Worm (Caenorhabditis elegans): ENCODE data around the gene elof-1.

DNA sequence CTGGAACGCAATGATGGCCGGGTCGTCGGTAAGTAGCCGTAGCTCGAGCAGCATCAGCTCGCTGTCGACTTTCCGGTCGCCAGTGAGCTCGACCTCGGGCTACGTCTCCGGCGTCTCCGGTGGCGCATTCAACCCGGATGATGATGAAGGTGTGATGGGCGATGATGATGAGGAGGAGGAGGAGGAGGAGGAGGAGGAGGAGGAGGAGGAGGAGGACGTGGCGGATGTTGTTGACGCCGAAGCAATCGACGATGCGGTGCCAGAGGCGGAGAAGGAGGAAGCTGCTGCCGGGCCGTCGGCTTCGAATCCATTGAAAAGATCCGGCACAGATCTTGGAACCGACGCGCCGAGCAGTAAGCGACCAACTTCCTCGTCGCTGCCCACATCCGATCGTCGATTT, 30.3 kb upstream of the elof-1 start:
- TF ChIP-seq atf-7 (tag; optimal IDR thresholded peaks at IDR 0.05) (no peak), athp-1 (tag; optimal IDR thresholded peaks at IDR 0.05) (no peak), lsy-27 (tag; optimal IDR thresholded peaks at IDR 0.05; ENCODE audit: borderline replicate concordance, insufficient read depth) (no peak), ztf-3 (GFP tag; optimal IDR thresholded peaks at IDR 0.05) (no peak), lsl-1 (GFP tag; optimal IDR thresholded peaks at IDR 0.05) (no peak), lin-35 (GFP tag; optimal IDR thresholded peaks at IDR 0.05) (no peak)
